Fruit fly (Drosophila melanogaster) whole organism, embryonic: Measurements from ENCODE around the gene CG6168.

Experiments
- Abd-B ChIP-seq: fragments of 200-800 bp; sonication (Bioruptor generic); optimal IDR thresholded peaks from 2 replicates; lab custom pipeline; 2018; ENCODE audit warnings: missing biosample characterization, mild to moderate bottlenecking, missing genetic modification characterization, moderate library complexity
- Atf3 ChIP-seq: fragments of 200-800 bp; sonication (Bioruptor generic); optimal IDR thresholded peaks from 3 replicates; lab custom pipeline; 2016; ENCODE audit warnings: missing biosample characterization, missing genetic modification characterization
- CG10267 ChIP-seq: fragments of 200-800 bp; sonication (Bioruptor generic); optimal IDR thresholded peaks from 2 replicates; lab custom pipeline; 2018; ENCODE audit warnings: missing biosample characterization, mild to moderate bottlenecking, missing genetic modification characterization, moderate library complexity
- CG10979 ChIP-seq: fragments of 200-800 bp; sonication (Bioruptor generic); optimal IDR thresholded peaks from 2 replicates; lab custom pipeline; 2018; ENCODE audit warnings: missing biosample characterization, mild to moderate bottlenecking, missing genetic modification characterization, moderate library complexity
- CG11093 ChIP-seq: fragments of 200-800 bp; sonication (Bioruptor generic); IDR thresholded peaks from 3 replicates; pipeline ENCODE4 v1.3.6; 2022; ENCODE audit warnings: missing biosample characterization, missing genetic modification characterization
- CG12744 ChIP-seq: fragments of 200-800 bp; sonication (Bioruptor generic); optimal IDR thresholded peaks from 2 replicates; lab custom pipeline; 2016; ENCODE audit warnings: missing biosample characterization, missing genetic modification characterization
- CG13123 ChIP-seq: fragments of 200-800 bp; sonication (Bioruptor generic); optimal IDR thresholded peaks from 2 replicates; lab custom pipeline; 2016; ENCODE audit warnings: missing biosample characterization, missing genetic modification characterization
- CG13894 ChIP-seq: fragments of 200-800 bp; sonication (Bioruptor generic); optimal IDR thresholded peaks from 3 replicates; lab custom pipeline; 2018; ENCODE audit warnings: missing biosample characterization, mild to moderate bottlenecking, missing genetic modification characterization, moderate library complexity
- CG1603 ChIP-seq: fragments of 200-800 bp; sonication (Bioruptor generic); optimal IDR thresholded peaks from 2 replicates; lab custom pipeline; 2019; ENCODE audit warnings: missing biosample characterization, mild to moderate bottlenecking, missing genetic modification characterization, moderate library complexity
- CG18599 ChIP-seq: fragments of 200-800 bp; sonication (Bioruptor generic); optimal IDR thresholded peaks from 3 replicates; lab custom pipeline; 2017; ENCODE audit warnings: missing biosample characterization, missing genetic modification characterization, mild to moderate bottlenecking, moderate library complexity, missing genetic modification reagents
- CG2129 ChIP-seq: fragments of 200-800 bp; sonication (Bioruptor generic); IDR thresholded peaks from 2 replicates; pipeline ENCODE4 v1.3.6; 2022; ENCODE audit warnings: missing biosample characterization, missing genetic modification characterization; ENCODE audit not compliant: partially characterized antibody
- CG31441 ChIP-seq: fragments of 200-800 bp; sonication (Bioruptor generic); IDR thresholded peaks from 2 replicates; pipeline ENCODE4 v1.3.6; 2022; ENCODE audit warnings: missing biosample characterization, missing genetic modification characterization
- CG33557 ChIP-seq: fragments of 200-800 bp; sonication (Bioruptor generic); optimal IDR thresholded peaks from 2 replicates; lab custom pipeline; 2019; ENCODE audit warnings: missing biosample characterization, mild to moderate bottlenecking, missing genetic modification characterization, moderate library complexity
- CG3407 ChIP-seq: fragments of 200-800 bp; sonication (Bioruptor generic); optimal IDR thresholded peaks from 2 replicates; lab custom pipeline; 2018; ENCODE audit warnings: missing biosample characterization, mild to moderate bottlenecking, missing genetic modification characterization
- CG3726 ChIP-seq: fragments of 200-800 bp; sonication (Bioruptor generic); IDR thresholded peaks from 3 replicates; pipeline ENCODE4, ENCODE4 v1.3.6; 2022; ENCODE audit warnings: missing biosample characterization, missing genetic modification characterization
- CG42726 ChIP-seq: fragments of 200-800 bp; sonication (Bioruptor generic); IDR thresholded peaks from 2 replicates; pipeline ENCODE4 v1.3.6; 2022; ENCODE audit warnings: missing biosample characterization, missing genetic modification characterization; ENCODE audit not compliant: partially characterized antibody
- CG4282 ChIP-seq: fragments of 200-800 bp; sonication (Bioruptor generic); optimal IDR thresholded peaks from 2 replicates; lab custom pipeline; 2016; ENCODE audit warnings: missing biosample characterization, missing genetic modification characterization
- CG6272 ChIP-seq: fragments of 200-800 bp; sonication (Bioruptor generic); IDR thresholded peaks from 2 replicates; pipeline ENCODE4 v1.3.6; 2022; ENCODE audit warnings: missing biosample characterization, missing genetic modification characterization
- CG6765 ChIP-seq: fragments of 200-800 bp; sonication (Bioruptor generic); optimal IDR thresholded peaks from 3 replicates; lab custom pipeline; 2017; ENCODE audit warnings: missing biosample characterization, mild to moderate bottlenecking, missing genetic modification characterization
- CG8924 ChIP-seq: fragments of 200-800 bp; optimal IDR thresholded peaks from 3 replicates; lab custom pipeline; 2019; ENCODE audit warnings: missing biosample characterization, mild to moderate bottlenecking, missing genetic modification characterization, moderate library complexity
- CG9932 ChIP-seq: fragments of 200-800 bp; sonication (Bioruptor generic); IDR thresholded peaks from 2 replicates; pipeline ENCODE4 v1.3.6; 2022; ENCODE audit warnings: missing biosample characterization, missing genetic modification characterization
- CHES-1-like ChIP-seq: fragments of 200-800 bp; sonication (Bioruptor generic); optimal IDR thresholded peaks from 2 replicates; lab custom pipeline; 2016; ENCODE audit warnings: missing biosample characterization, missing genetic modification characterization
- Ets65A ChIP-seq: fragments of 200-800 bp; sonication (Bioruptor generic); peaks from one replicate; lab custom pipeline; 2016; ENCODE audit warnings: missing biosample characterization, missing genetic modification characterization
- H15 ChIP-seq: fragments of 200-800 bp; sonication (Bioruptor generic); IDR thresholded peaks from 3 replicates; pipeline ENCODE4 v1.3.6; 2022; ENCODE audit warnings: missing biosample characterization, missing genetic modification characterization
- Hr78 ChIP-seq, 2 experiments: fragments of 200-800 bp in 1 of 2; fragments of >200 bp in 1 of 2; sonication (Bioruptor generic) in 1 of 2; optimal IDR thresholded peaks; 2 replicates each; lab custom pipeline; 2017 to 2019; ENCODE audit warnings: missing biosample characterization in 2 of 2, missing genetic modification characterization in 2 of 2, mild to moderate bottlenecking in 1 of 2, moderate library complexity in 1 of 2
- NC2α ChIP-seq: fragments of 200-800 bp; sonication (Bioruptor generic); optimal IDR thresholded peaks from 2 replicates; lab custom pipeline; 2016; ENCODE audit warnings: missing biosample characterization, missing genetic modification characterization
- Neu2 ChIP-seq: fragments of 200-800 bp; sonication (Bioruptor generic); optimal IDR thresholded peaks from 3 replicates; lab custom pipeline; 2016; ENCODE audit warnings: missing biosample characterization, missing genetic modification characterization, borderline replicate concordance
- Side ChIP-seq: fragments of 200-800 bp; sonication (Bioruptor generic); optimal IDR thresholded peaks from 2 replicates; lab custom pipeline; 2016; ENCODE audit warnings: missing biosample characterization, missing genetic modification characterization
- Sox102F ChIP-seq: fragments of 200-800 bp; sonication (Bioruptor generic); optimal IDR thresholded peaks from 2 replicates; lab custom pipeline; 2018; ENCODE audit warnings: missing biosample characterization, mild to moderate bottlenecking, missing genetic modification characterization, moderate library complexity
- Stat92E ChIP-seq, 3 experiments: fragments of >200 bp in 2 of 3; fragments of 200-800 bp in 1 of 3; sonication (Bioruptor generic) in 1 of 3; optimal IDR thresholded peaks; 2 replicates each; lab custom pipeline; 2017 to 2019; ENCODE audit warnings: missing biosample characterization in 3 of 3, missing genetic modification characterization in 3 of 3, mild to moderate bottlenecking in 1 of 3, moderate library complexity in 1 of 3
- az2 ChIP-seq: fragments of 200-800 bp; sonication (Bioruptor generic); optimal IDR thresholded peaks from 3 replicates; lab custom pipeline; 2016; ENCODE audit warnings: missing biosample characterization, missing genetic modification characterization
- dimm ChIP-seq: fragments of 200-800 bp; sonication (Bioruptor generic); IDR thresholded peaks from 2 replicates; pipeline ENCODE4 v1.3.6; 2022; ENCODE audit warnings: missing biosample characterization, missing genetic modification characterization
- disco-r ChIP-seq: fragments of 200-800 bp; sonication (Bioruptor generic); optimal IDR thresholded peaks from 2 replicates; lab custom pipeline; 2016; ENCODE audit warnings: missing biosample characterization, missing genetic modification characterization
- gem ChIP-seq: fragments of 200-800 bp; sonication (Bioruptor generic); optimal IDR thresholded peaks from 2 replicates; lab custom pipeline; 2019; ENCODE audit warnings: missing biosample characterization, mild to moderate bottlenecking, missing genetic modification characterization, moderate library complexity
- grn ChIP-seq: fragments of 200-800 bp; sonication (Bioruptor generic); optimal IDR thresholded peaks from 3 replicates; lab custom pipeline; 2017; ENCODE audit warnings: missing biosample characterization, missing genetic modification characterization
- gsb-n ChIP-seq: fragments of 200-800 bp; sonication (Bioruptor generic); optimal IDR thresholded peaks from 3 replicates; lab custom pipeline; 2018; ENCODE audit warnings: missing biosample characterization, mild to moderate bottlenecking, missing genetic modification characterization
- ham ChIP-seq: fragments of 200-800 bp; sonication (Bioruptor generic); IDR thresholded peaks from 2 replicates; pipeline ENCODE4 v1.3.6; 2022; ENCODE audit warnings: missing biosample characterization, missing genetic modification characterization
- kni ChIP-seq: fragments of 200-800 bp; sonication (Bioruptor generic); optimal IDR thresholded peaks from 3 replicates; lab custom pipeline; 2017; ENCODE audit warnings: mild to moderate bottlenecking, missing biosample characterization, missing genetic modification reagents, missing genetic modification characterization
- luna ChIP-seq: fragments of 200-800 bp; sonication (Bioruptor generic); optimal IDR thresholded peaks from 2 replicates; lab custom pipeline; 2016; ENCODE audit warnings: missing biosample characterization, missing genetic modification characterization
- prd ChIP-seq, 3 experiments: fragments of >200 bp in 2 of 3; fragments of 200-800 bp in 1 of 3; sonication (Bioruptor generic) in 1 of 3; optimal IDR thresholded peaks in 2 of 3; IDR thresholded peaks in 1 of 3; 2 replicates in 2 of 3; 3 replicates in 1 of 3; pipeline versions ENCODE4 v1.3.6 to Lab custom; 2017 to 2022; ENCODE audit warnings: missing biosample characterization in 1 of 3, missing genetic modification characterization in 1 of 3
- sisA ChIP-seq: fragments of 200-800 bp; sonication (Bioruptor generic); IDR thresholded peaks from 2 replicates; pipeline ENCODE4 v1.3.6; 2022; ENCODE audit warnings: missing biosample characterization, missing genetic modification characterization
- toy ChIP-seq: fragments of 200-800 bp; sonication (Bioruptor generic); IDR thresholded peaks from 2 replicates; pipeline ENCODE4 v1.3.6; 2022; ENCODE audit warnings: missing biosample characterization, missing genetic modification characterization
- unc-4 ChIP-seq: fragments of 200-800 bp; sonication (Bioruptor generic); IDR thresholded peaks from 2 replicates; pipeline ENCODE4 v1.3.6; 2022; ENCODE audit warnings: missing biosample characterization, missing genetic modification characterization; ENCODE audit not compliant: partially characterized antibody

The CG6168 gene

dm6 chr3L:11369778-11370684 is 48.5 kb upstream of the CG6168 start (continued):
- peak; percentile 72 for TF ChIP-seq CG10267 (tag; lab: Kevin White, UChicago)
- no peak for TF ChIP-seq Side (GFP tag; lab: Kevin White, UChicago)
- no peak for TF ChIP-seq CG2129 (GFP tag; lab: Robert Waterston, UW)
- TF ChIP-seq CG3726 (GFP tag; lab: Robert Waterston, UW): 0 out of 3 replicates have a peak, but pooled peaks have one; percentile 19
- TF ChIP-seq unc-4 (GFP tag; lab: Robert Waterston, UW): no peak
- TF ChIP-seq prd (optimal IDR thresholded peaks at IDR 0.05; lab: Kevin White, UChicago): no peak
- TF ChIP-seq prd (GFP tag; IDR thresholded peaks at IDR 0.05; lab: Robert Waterston, UW): peak; percentile 26; the same call in 1 of the 3 replicates
- TF ChIP-seq CG6272: no peak
- peak; percentile 57 for TF ChIP-seq CG8924
- TF ChIP-seq, all 482 proteins: peak for 109

dm6 chr3L:11368319-11369299 is 47.1 kb upstream of the CG6168 start:
- TF ChIP-seq CG13894 (no peak), CG6272 (no peak), luna (GFP tag; lab: Kevin White, UChicago) (no peak), CG12744 (no peak), H15 (GFP tag; lab: Robert Waterston, UW) (no peak), kni (no peak), CG33557 (GFP tag; lab: Kevin White, UChicago) (no peak), CG6765 (no peak), Abd-B (no peak), CG3407 (GFP tag; lab: Kevin White, UChicago) (no peak), grn (no peak), Atf3 (no peak), dimm (no peak), toy (GFP tag; lab: Robert Waterston, UW) (no peak), CG10979 (tag; lab: Kevin White, UChicago) (peak; percentile 43), Sox102F (GFP tag; lab: Kevin White, UChicago) (peak; percentile 42), sisA (GFP tag; lab: Robert Waterston, UW) (no peak), ham (GFP tag; lab: Robert Waterston, UW) (no peak), CG4282 (no peak), az2 (no peak), CG11093 (no peak), Neu2 (GFP tag; lab: Kevin White, UChicago) (no peak), CG18599 (no peak), Hr78 (GFP tag; optimal IDR thresholded peaks at IDR 0.05; lab: Kevin White, UChicago) (no peak), disco-r (GFP tag; lab: Kevin White, UChicago) (no peak), gem (tag; lab: Kevin White, UChicago) (peak; percentile 63), CG42726 (GFP tag; lab: Robert Waterston, UW) (no peak), CG9932 (no peak), CG1603 (tag; lab: Kevin White, UChicago) (no peak), CG31441 (GFP tag; lab: Robert Waterston, UW) (peak; percentile 56), Ets65A (GFP tag; lab: Kevin White, UChicago) (no peak), NC2α (GFP tag; lab: Kevin White, UChicago) (no peak), Stat92E (GFP tag; optimal IDR thresholded peaks at IDR 0.05; lab: Kevin White, UChicago) (no peak), gsb-n (tag; lab: Kevin White, UChicago) (peak; percentile 47), CHES-1-like (GFP tag; lab: Kevin White, UChicago) (no peak), CG13123 (no peak)
